Worm (Caenorhabditis elegans) whole organism, L1 larva: ENCODE data around the gene Y76B12C.8.

Experiments
- alr-1 ChIP-seq: fragments of 200-800 bp; sonication (Bioruptor generic); optimal IDR thresholded peaks from 2 replicates; lab custom pipeline; 2018; ENCODE audit warnings: borderline replicate concordance, mild to moderate bottlenecking, missing genetic modification characterization, missing compliant biosample characterization
- ama-1 ChIP-seq: fragments of 150-350 bp; optimal IDR thresholded peaks from 2 replicates; lab custom pipeline; 2014
- ceh-8 ChIP-seq: fragments of 200-800 bp; sonication (Bioruptor generic); optimal IDR thresholded peaks from 2 replicates; lab custom pipeline; 2018; ENCODE audit warnings: mild to moderate bottlenecking, missing genetic modification characterization, moderate library complexity, missing compliant biosample characterization
- efl-1 ChIP-seq, 4 experiments: fragments of 150-350 bp; optimal IDR thresholded peaks in 3 of 4; peaks in 1 of 4; 1 replicate in 1 of 4; 2 replicates in 3 of 4; lab custom pipeline; 2014; ENCODE audit warnings: missing biosample characterization in 2 of 4, missing genetic modification characterization in 2 of 4, missing genetic modification reagents in 2 of 4
- fkh-10 ChIP-seq: sonication (generic microtip); optimal IDR thresholded peaks from 2 replicates; lab custom pipeline; 2017; ENCODE audit warnings: missing biosample characterization, missing genetic modification reagents, missing genetic modification characterization
- skn-1 ChIP-seq: fragments of 150-350 bp; optimal IDR thresholded peaks from 2 replicates; lab custom pipeline; 2014; ENCODE audit warnings: missing biosample characterization, missing genetic modification characterization
- tbx-2 ChIP-seq: sonication (generic microtip); optimal IDR thresholded peaks from 2 replicates; lab custom pipeline; 2016; ENCODE audit warnings: missing genetic modification characterization, missing compliant biosample characterization
- tlp-1 ChIP-seq: fragments of 150-350 bp; optimal IDR thresholded peaks from 2 replicates; lab custom pipeline; 2014; ENCODE audit warnings: missing biosample characterization, missing genetic modification characterization
- ztf-4 ChIP-seq: fragments of 150-350 bp; optimal IDR thresholded peaks from 2 replicates; lab custom pipeline; 2014; ENCODE audit warnings: missing biosample characterization, missing genetic modification characterization

DNA sequence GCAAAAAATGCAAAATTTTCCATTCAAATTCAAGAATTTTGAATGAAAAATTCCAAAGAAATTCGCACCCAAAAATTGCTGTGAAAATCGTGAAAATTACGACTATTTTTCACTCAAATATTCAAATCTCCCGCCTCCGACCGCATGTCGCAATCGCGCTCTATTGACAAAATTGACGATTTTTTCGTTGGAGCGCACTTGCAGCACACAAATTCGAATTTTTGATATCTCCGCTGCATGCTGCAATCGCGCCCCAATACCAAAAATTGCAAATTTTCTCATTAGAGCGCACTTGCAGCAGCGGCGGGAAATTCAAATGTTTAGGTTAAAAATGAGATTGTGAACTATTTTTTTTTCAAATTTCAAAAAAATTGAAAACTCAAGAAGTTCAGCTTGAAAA, 18.0 kb downstream of the Y76B12C.8 start:
- TF ChIP-seq efl-1 (optimal IDR thresholded peaks at IDR 0.05; lab: Kevin White, UChicago) (no peak), efl-1 (GFP tag; optimal IDR thresholded peaks at IDR 0.05 in 1 of 2; lab: Kevin White, UChicago) (no peak), ama-1 (no peak), ztf-4 (tag; lab: Kevin White, UChicago) (no peak), skn-1 (tag; lab: Kevin White, UChicago) (no peak), fkh-10 (GFP tag; lab: Kevin White, UChicago) (no peak), tbx-2 (tag; lab: Kevin White, UChicago) (no peak), ceh-8 (GFP tag; lab: Kevin White, UChicago) (no peak), alr-1 (tag; lab: Kevin White, UChicago) (no peak), tlp-1 (tag; lab: Kevin White, UChicago) (no peak)
